Worm (Caenorhabditis elegans) whole organism, L2 larva: Measurements from ENCODE around the gene egl-3.

Experiments used
- ZK546.5 ChIP-seq: sonication (generic microtip); optimal IDR thresholded peaks from 2 replicates; lab custom pipeline; 2017; ENCODE audit warnings: missing biosample characterization, missing genetic modification characterization
- aly-2 ChIP-seq: fragments of 150-350 bp; optimal IDR thresholded peaks from 2 replicates; lab custom pipeline; 2014; ENCODE audit warnings: missing biosample characterization, missing genetic modification characterization
- ama-1 ChIP-seq: fragments of 150-350 bp; optimal IDR thresholded peaks from 2 replicates; lab custom pipeline; 2018; ENCODE audit warnings: inconsistent platforms
- blmp-1 ChIP-seq: sonication (generic microtip); optimal IDR thresholded peaks from 2 replicates; lab custom pipeline; 2017; ENCODE audit warnings: missing genetic modification characterization, mild to moderate bottlenecking, missing compliant biosample characterization, antibody characterized with exemption, moderate library complexity; ENCODE audit not compliant: insufficient read depth
- elt-3 ChIP-seq: sonication (generic microtip); optimal IDR thresholded peaks from 2 replicates; lab custom pipeline; 2017; ENCODE audit warnings: missing biosample characterization, missing genetic modification characterization
- lin-11 ChIP-seq: fragments of 150-350 bp; sonication (generic microtip); optimal IDR thresholded peaks from 2 replicates; lab custom pipeline; 2014; ENCODE audit warnings: missing biosample characterization, missing genetic modification characterization, inconsistent platforms, mixed read lengths
- lin-13 ChIP-seq: fragments of 150-350 bp; optimal IDR thresholded peaks from 2 replicates; lab custom pipeline; 2014; ENCODE audit warnings: missing biosample characterization, missing genetic modification reagents, missing genetic modification characterization
- mdl-1 ChIP-seq, 2 experiments: fragments of 150-350 bp in 1 of 2; sonication (generic microtip) in 1 of 2; optimal IDR thresholded peaks; 2 replicates each; lab custom pipeline; 2017; ENCODE audit warnings: missing biosample characterization in 2 of 2, missing genetic modification characterization in 2 of 2
- nhr-12 ChIP-seq: fragments of 150-350 bp; optimal IDR thresholded peaks from 2 replicates; lab custom pipeline; 2014; ENCODE audit warnings: missing biosample characterization, missing genetic modification characterization
- nhr-25 ChIP-seq: fragments of 150-350 bp; sonication (generic microtip); optimal IDR thresholded peaks from 3 replicates; lab custom pipeline; 2014; ENCODE audit warnings: missing biosample characterization, missing genetic modification characterization
- snpc-4 ChIP-seq: fragments of 150-350 bp; optimal IDR thresholded peaks from 2 replicates; lab custom pipeline; 2014; ENCODE audit warnings: missing biosample characterization, missing genetic modification characterization
- zag-1 ChIP-seq: fragments of 150-350 bp; optimal IDR thresholded peaks from 2 replicates; lab custom pipeline; 2014; ENCODE audit warnings: missing biosample characterization, missing genetic modification characterization
- ztf-4 ChIP-seq: fragments of 150-350 bp; optimal IDR thresholded peaks from 2 replicates; lab custom pipeline; 2014; ENCODE audit warnings: missing biosample characterization, missing genetic modification characterization

DNA sequence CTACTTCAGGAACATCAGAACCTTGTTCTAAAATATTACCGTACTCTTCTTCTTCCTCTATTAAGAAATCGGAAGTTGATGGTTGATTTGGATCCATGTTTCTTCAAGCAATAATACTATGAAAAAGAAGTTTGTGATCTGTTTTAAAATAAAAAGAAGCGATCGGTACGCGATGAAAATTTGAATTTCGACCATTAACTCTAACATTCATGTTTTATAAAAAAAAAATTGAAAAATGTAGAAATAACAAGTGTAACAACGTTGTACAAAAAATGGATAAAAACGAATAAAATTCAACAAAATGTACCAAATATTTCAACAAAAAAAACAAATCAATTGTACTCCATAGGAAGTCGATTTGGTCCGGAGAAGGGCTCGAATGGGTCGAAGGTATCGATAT is 36.7 kb upstream of the egl-3 start, which contains the start of gene tftc-3:
- TF ChIP-seq blmp-1 (tag; lab: Kevin White, UChicago) (no peak), nhr-25 (tag; lab: Kevin White, UChicago) (no peak), mdl-1 (tag; optimal IDR thresholded peaks at IDR 0.05; lab: Kevin White, UChicago) (no peak), elt-3 (tag; lab: Kevin White, UChicago) (no peak), nhr-12 (tag; lab: Kevin White, UChicago) (no peak), lin-11 (tag; lab: Kevin White, UChicago) (no peak), ama-1 (lab: Kevin White, UChicago) (no peak), aly-2 (tag; lab: Kevin White, UChicago) (no peak), ZK546.5 (tag; lab: Kevin White, UChicago) (no peak), ztf-4 (tag; lab: Kevin White, UChicago) (no peak), snpc-4 (tag; lab: Kevin White, UChicago) (no peak), zag-1 (tag; lab: Kevin White, UChicago) (no peak), lin-13 (no peak)
